Fruit fly (Drosophila melanogaster): ENCODE measurements around the gene oaf.

oaf gene

dm6 chr2L:2492692-2493626, at the start of gene oaf (continued):
- TF ChIP-seq Ets65A (GFP tag) = peak; percentile 97
- TF ChIP-seq CG13424 (tag; optimal IDR thresholded peaks at IDR 0.05) = peak; percentile 58
- TF ChIP-seq CG43689 (GFP tag; IDR thresholded peaks at IDR 0.05) = no peak
- TF ChIP-seq CG8281 (tag; optimal IDR thresholded peaks at IDR 0.05) = no peak
- peak; percentile 40 for TF ChIP-seq Sox102F (GFP tag; optimal IDR thresholded peaks at IDR 0.05)
- TF ChIP-seq CG14667 (GFP tag; IDR thresholded peaks at IDR 0.05) = peak; percentile 16; the same call in 1 of the 2 replicates
- TF ChIP-seq CrebB (tag; optimal IDR thresholded peaks at IDR 0.05) = no peak
- TF ChIP-seq NK7.1 (GFP tag; optimal IDR thresholded peaks at IDR 0.05) = no peak
- TF ChIP-seq croc (GFP tag; conservative IDR thresholded peaks at IDR 0.05) = 0 out of 3 replicates have a peak, but pooled peaks have one; percentile 13
- TF ChIP-seq CG14441 (GFP tag; IDR thresholded peaks at IDR 0.05) = peak; percentile 47; the same call in 1 of the 2 replicates
- no peak for TF ChIP-seq CG7963 (GFP tag; IDR thresholded peaks at IDR 0.05; ENCODE audit: partially characterized antibody)
- peak; percentile 34 for TF ChIP-seq CG10543 (GFP tag; optimal IDR thresholded peaks at IDR 0.05)
- TF ChIP-seq insv (GFP tag; optimal IDR thresholded peaks at IDR 0.05) = peak in 1 of 2 experiments; percentile 94
- peak in 1 of 2 experiments; percentile 16 for TF ChIP-seq Dfd (GFP tag; optimal IDR thresholded peaks at IDR 0.05)
- TF ChIP-seq Bteb2 (GFP tag; optimal IDR thresholded peaks at IDR 0.05) = peak; percentile 43
- peak; percentile 44 for TF ChIP-seq B-H2 (GFP tag; optimal IDR thresholded peaks at IDR 0.05)
- no peak for TF ChIP-seq kni (GFP tag; optimal IDR thresholded peaks at IDR 0.05)
- peak; percentile 47; the same call in 1 of the 2 replicates for TF ChIP-seq CG14014 (GFP tag; IDR thresholded peaks at IDR 0.05)
- TF ChIP-seq danr (GFP tag; IDR thresholded peaks at IDR 0.05) = peak; percentile 24; the same call in 1 of the 2 replicates
- peak; percentile 50; the same call in 2 of the 3 replicates for TF ChIP-seq zfh1 (GFP tag; IDR thresholded peaks at IDR 0.05)
- no peak for TF ChIP-seq nau (GFP tag; optimal IDR thresholded peaks at IDR 0.05)
- TF ChIP-seq CG14710 (tag; optimal IDR thresholded peaks at IDR 0.05) = peak; percentile 79
- TF ChIP-seq klu (GFP tag; IDR thresholded peaks at IDR 0.05) = 0 out of 2 replicates have a peak, but pooled peaks have one; percentile 34
- TF ChIP-seq CG13296 (GFP tag; optimal IDR thresholded peaks at IDR 0.05) = no peak
- peak; percentile 33 for TF ChIP-seq sug (tag; optimal IDR thresholded peaks at IDR 0.05)
- TF ChIP-seq CG10654 (GFP tag; optimal IDR thresholded peaks at IDR 0.05) = no peak
- TF ChIP-seq CG16779 (GFP tag; IDR thresholded peaks at IDR 0.05) = no peak
- TF ChIP-seq vfl (GFP tag; optimal IDR thresholded peaks at IDR 0.05) = peak; percentile 28
- TF ChIP-seq CG4707 (GFP tag; optimal IDR thresholded peaks at IDR 0.05) = no peak
- TF ChIP-seq Rfx (GFP tag; IDR thresholded peaks at IDR 0.05) = peak; percentile 68
- TF ChIP-seq CG15696 (tag; optimal IDR thresholded peaks at IDR 0.05) = peak; percentile 66
- no peak for TF ChIP-seq CG15073 (GFP tag; optimal IDR thresholded peaks at IDR 0.05)
- TF ChIP-seq gfzf (GFP tag; optimal IDR thresholded peaks at IDR 0.05) = peak; percentile 94
- no peak for TF ChIP-seq aop (GFP tag; IDR thresholded peaks at IDR 0.05)

- TF ChIP-seq Trl (optimal IDR thresholded peaks at IDR 0.05) = peak in 1 of 2 experiments; percentile 2
- TF ChIP-seq Trl (GFP tag; optimal IDR thresholded peaks at IDR 0.05) = no peak
- TF ChIP-seq cg (GFP tag; optimal IDR thresholded peaks at IDR 0.05) = peak; percentile 73
- no peak for TF ChIP-seq CG9727 (GFP tag; optimal IDR thresholded peaks at IDR 0.05)
- TF ChIP-seq CG2202 (tag; optimal IDR thresholded peaks at IDR 0.05) = no peak
- TF ChIP-seq MBD-R2 (GFP tag; IDR thresholded peaks at IDR 0.05) = no peak
- no peak for TF ChIP-seq run (tag; optimal IDR thresholded peaks at IDR 0.05)
- no peak for TF ChIP-seq btn (GFP tag; optimal IDR thresholded peaks at IDR 0.05)
- TF ChIP-seq pum (GFP tag; optimal IDR thresholded peaks at IDR 0.05) = no peak
- TF ChIP-seq NFAT (GFP tag; IDR thresholded peaks at IDR 0.05) = no peak
- TF ChIP-seq Nf-YB (GFP tag; optimal IDR thresholded peaks at IDR 0.05) = peak; percentile 94
- no peak for TF ChIP-seq ERR (GFP tag; optimal IDR thresholded peaks at IDR 0.05)
- no peak for TF ChIP-seq lola (GFP tag; optimal IDR thresholded peaks at IDR 0.05)
- TF ChIP-seq ab (GFP tag; optimal IDR thresholded peaks at IDR 0.05) = no peak
- TF ChIP-seq gsb-n (tag; optimal IDR thresholded peaks at IDR 0.05) = no peak
- TF ChIP-seq luna (GFP tag; optimal IDR thresholded peaks at IDR 0.05) = no peak
- TF ChIP-seq Deaf1 (tag; optimal IDR thresholded peaks at IDR 0.05) = peak; percentile 25
These were observed 44.2 kb upstream of the oaf start for dm6 chr2L:2448514-2448913.
